Worm (Caenorhabditis elegans): Measurements from ENCODE around the gene C15C8.7.

C15C8.7 gene

DNA sequence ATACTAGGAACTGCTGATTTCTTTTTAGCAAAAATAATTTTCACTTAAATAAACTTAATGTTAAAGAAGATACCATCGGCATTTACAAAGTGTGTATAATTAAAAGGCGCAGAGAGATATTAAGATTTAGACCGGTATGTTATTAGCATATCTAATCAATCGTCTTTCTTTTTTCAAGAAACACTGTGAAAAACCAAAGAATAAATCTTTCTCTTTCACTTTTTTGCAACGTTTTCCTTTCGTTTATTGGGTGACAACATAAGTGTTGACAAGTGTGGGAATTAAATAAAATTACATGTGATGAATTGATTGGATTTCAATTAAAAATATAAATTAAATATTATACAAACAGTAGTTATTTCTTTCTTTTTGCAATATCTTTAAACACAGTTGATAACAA lies 7.6 kb upstream of the C15C8.7 start, which contains the start of gene C15C8.8:
C15C8.8 (minus strand) TSS at position 101 of the 400 bp plus-strand sequence.
- TF ChIP-seq F13C5.2 (tag; optimal IDR thresholded peaks at IDR 0.05) (no peak), B0310.2 (tag; optimal IDR thresholded peaks at IDR 0.05) (no peak), tra-4 (tag; optimal IDR thresholded peaks at IDR 0.05) (no peak), scrt-1 (GFP tag; IDR thresholded peaks at IDR 0.05) (no peak), tbx-11 (GFP tag; IDR thresholded peaks at IDR 0.05) (no peak), ceh-13 (GFP tag; optimal IDR thresholded peaks at IDR 0.05) (no peak), hmbx-1 (tag; optimal IDR thresholded peaks at IDR 0.05) (no peak), flt-1 (GFP tag; IDR thresholded peaks at IDR 0.05) (no peak), ceh-36 (tag; optimal IDR thresholded peaks at IDR 0.05) (no peak), pes-1 (GFP tag; IDR thresholded peaks at IDR 0.05) (no peak), ama-1 (optimal IDR thresholded peaks at IDR 0.05) (no peak), tbx-37 (GFP tag; conservative IDR thresholded peaks at IDR 0.05) (no peak), hmg-4 (GFP tag; optimal IDR thresholded peaks at IDR 0.05) (no peak), aly-1 (tag; optimal IDR thresholded peaks at IDR 0.05) (no peak), ets-7 (tag; optimal IDR thresholded peaks at IDR 0.05) (no peak), sea-1 (GFP tag; conservative IDR thresholded peaks at IDR 0.05) (no peak), hnd-1 (tag; optimal IDR thresholded peaks at IDR 0.05) (no peak)

ce11 chrV:12751495-12752050 lies 6.7 kb upstream of the C15C8.7 start, which contains the start of gene C15C8.6:
Gene C15C8.6 (minus strand): TSS chrV:12751545.
- TF ChIP-seq hmbx-1 (tag; optimal IDR thresholded peaks at IDR 0.05) (no peak), tbx-37 (GFP tag; conservative IDR thresholded peaks at IDR 0.05) (no peak), aly-1 (tag; optimal IDR thresholded peaks at IDR 0.05) (no peak), ama-1 (optimal IDR thresholded peaks at IDR 0.05) (no peak)

- TF ChIP-seq ets-7 (tag; optimal IDR thresholded peaks at IDR 0.05): no peak
- TF ChIP-seq scrt-1 (GFP tag; IDR thresholded peaks at IDR 0.05): no peak
- TF ChIP-seq tbx-37 (GFP tag; conservative IDR thresholded peaks at IDR 0.05): no peak
- TF ChIP-seq flt-1 (GFP tag; IDR thresholded peaks at IDR 0.05): no peak
These were observed 4.7 kb upstream of the C15C8.7 start for ce11 chrV:12749558-12749957.

DNA sequence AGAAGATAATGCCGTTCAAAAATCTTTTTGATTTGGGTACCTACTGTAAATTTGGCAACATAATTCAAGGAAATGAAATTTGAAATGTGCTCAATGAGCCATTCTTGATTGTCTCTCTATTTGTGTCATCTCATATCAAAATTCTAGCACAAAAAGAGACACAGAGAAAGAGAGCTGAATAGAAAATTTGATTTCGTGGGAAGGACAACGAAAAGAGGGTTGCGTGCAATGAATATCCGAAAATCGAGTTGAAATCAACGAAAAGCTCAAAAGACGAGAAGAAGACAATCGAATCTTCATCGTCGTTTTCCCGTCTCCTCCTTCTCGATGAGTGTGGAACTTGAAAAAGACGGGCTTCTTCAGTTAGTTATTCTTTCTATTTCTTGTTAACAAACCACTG lies 3.0 kb upstream of the C15C8.7 start, which contains the start of gene C15C8.5:
C15C8.5 (plus strand) TSS at position 152 of the 400 bp plus-strand sequence.
- TF ChIP-seq B0310.2 (tag; optimal IDR thresholded peaks at IDR 0.05): no peak
- no peak for TF ChIP-seq ama-1 (optimal IDR thresholded peaks at IDR 0.05)

- TF ChIP-seq sea-1 (GFP tag; conservative IDR thresholded peaks at IDR 0.05): no peak
- TF ChIP-seq hmbx-1 (tag; optimal IDR thresholded peaks at IDR 0.05): no peak
- TF ChIP-seq B0310.2 (tag; optimal IDR thresholded peaks at IDR 0.05): no peak
- TF ChIP-seq aly-1 (tag; optimal IDR thresholded peaks at IDR 0.05): no peak
- TF ChIP-seq hmg-4 (GFP tag; optimal IDR thresholded peaks at IDR 0.05): no peak
- no peak for TF ChIP-seq ceh-36 (tag; optimal IDR thresholded peaks at IDR 0.05)
- TF ChIP-seq flt-1 (GFP tag; IDR thresholded peaks at IDR 0.05): no peak
- TF ChIP-seq ceh-13 (GFP tag; optimal IDR thresholded peaks at IDR 0.05): no peak
- TF ChIP-seq ama-1 (optimal IDR thresholded peaks at IDR 0.05): no peak
- no peak for TF ChIP-seq pes-1 (GFP tag; IDR thresholded peaks at IDR 0.05)
- no peak for TF ChIP-seq scrt-1 (GFP tag; IDR thresholded peaks at IDR 0.05)
- TF ChIP-seq F13C5.2 (tag; optimal IDR thresholded peaks at IDR 0.05): no peak
- no peak for TF ChIP-seq ets-7 (tag; optimal IDR thresholded peaks at IDR 0.05)
- TF ChIP-seq tbx-11 (GFP tag; IDR thresholded peaks at IDR 0.05): no peak
- TF ChIP-seq tra-4 (tag; optimal IDR thresholded peaks at IDR 0.05): no peak
- TF ChIP-seq hnd-1 (tag; optimal IDR thresholded peaks at IDR 0.05): no peak
- TF ChIP-seq tbx-37 (GFP tag; conservative IDR thresholded peaks at IDR 0.05): no peak
These were observed 2.6 kb upstream of the C15C8.7 start, which contains the start of gene C15C8.4 for ce11 chrV:12747431-12747830. Gene C15C8.4 (minus strand): TSS chrV:12747463.

DNA sequence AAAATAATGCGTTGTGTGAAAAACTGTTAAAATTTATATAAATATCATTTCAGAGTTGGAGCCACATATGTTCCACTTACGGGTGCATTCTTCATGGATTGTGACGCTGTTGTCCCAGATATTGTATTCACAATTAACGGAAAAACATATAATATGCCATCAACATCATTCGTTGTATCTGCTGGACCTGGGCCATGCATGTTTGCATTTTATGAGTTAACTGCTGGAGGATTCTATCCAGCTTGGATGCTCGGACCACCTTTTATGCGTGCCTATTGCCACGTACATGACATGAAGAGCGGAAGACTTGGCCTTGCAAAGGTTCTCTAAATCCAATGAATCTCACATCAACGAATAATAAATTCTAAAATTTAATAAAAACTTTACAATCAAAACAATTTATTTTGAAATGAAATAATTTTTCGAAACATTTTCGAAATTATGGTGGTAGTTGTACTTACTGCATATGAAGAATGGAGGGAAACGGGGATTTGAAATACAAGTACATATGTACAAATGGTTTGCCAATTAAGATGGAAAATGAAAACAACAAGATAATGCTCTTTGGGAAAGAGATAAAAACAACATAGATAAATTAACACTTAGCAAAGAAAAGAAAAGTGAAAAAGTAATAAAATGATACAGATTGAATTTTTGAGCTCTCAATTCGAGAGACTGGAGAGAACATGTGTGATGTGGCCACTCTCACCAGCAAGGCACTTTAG lies 910 bp downstream of the C15C8.7 start:
- TF ChIP-seq aly-1 (tag; optimal IDR thresholded peaks at IDR 0.05): no peak
- TF ChIP-seq hmbx-1 (tag; optimal IDR thresholded peaks at IDR 0.05): no peak
- TF ChIP-seq tbx-11 (GFP tag; IDR thresholded peaks at IDR 0.05): no peak
- TF ChIP-seq tra-4 (tag; optimal IDR thresholded peaks at IDR 0.05): no peak
- no peak for TF ChIP-seq hmg-4 (GFP tag; optimal IDR thresholded peaks at IDR 0.05)
- TF ChIP-seq B0310.2 (tag; optimal IDR thresholded peaks at IDR 0.05): no peak
- TF ChIP-seq tbx-37 (GFP tag; conservative IDR thresholded peaks at IDR 0.05): no peak
- no peak for TF ChIP-seq hnd-1 (tag; optimal IDR thresholded peaks at IDR 0.05)

DNA sequence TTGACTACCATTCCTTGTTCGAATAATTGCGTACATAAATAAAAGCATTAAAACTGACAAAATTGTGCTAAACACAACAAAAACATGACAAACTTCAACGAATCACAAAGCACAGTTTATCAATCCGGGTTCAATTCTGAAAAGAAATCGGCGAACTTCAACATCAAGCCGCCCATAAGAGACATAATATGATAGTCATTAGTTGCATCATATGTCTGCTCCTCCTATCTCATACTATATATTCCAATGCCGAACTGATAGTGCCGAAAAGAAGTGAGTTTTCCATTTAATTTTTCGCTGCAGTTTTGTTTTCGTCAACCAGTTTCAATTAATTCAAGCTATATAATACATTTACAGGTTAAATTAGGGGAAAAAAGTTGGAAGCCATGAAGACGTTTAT lies 3.2 kb downstream of the C15C8.7 start, which contains the start of gene hrg-7:
hrg-7 (plus strand) TSS at position 358 of the 400 bp plus-strand sequence.
- TF ChIP-seq hmbx-1 (tag; optimal IDR thresholded peaks at IDR 0.05): no peak
- TF ChIP-seq B0310.2 (tag; optimal IDR thresholded peaks at IDR 0.05): no peak
- no peak for TF ChIP-seq sea-1 (GFP tag; conservative IDR thresholded peaks at IDR 0.05)
- TF ChIP-seq aly-1 (tag; optimal IDR thresholded peaks at IDR 0.05): no peak
- no peak for TF ChIP-seq ceh-36 (tag; optimal IDR thresholded peaks at IDR 0.05)
- TF ChIP-seq flt-1 (GFP tag; IDR thresholded peaks at IDR 0.05): no peak
- TF ChIP-seq hmg-4 (GFP tag; optimal IDR thresholded peaks at IDR 0.05): no peak
- TF ChIP-seq tra-4 (tag; optimal IDR thresholded peaks at IDR 0.05): no peak
- TF ChIP-seq tbx-37 (GFP tag; conservative IDR thresholded peaks at IDR 0.05): no peak
- TF ChIP-seq pes-1 (GFP tag; IDR thresholded peaks at IDR 0.05): no peak
- no peak for TF ChIP-seq hnd-1 (tag; optimal IDR thresholded peaks at IDR 0.05)
- no peak for TF ChIP-seq ceh-13 (GFP tag; optimal IDR thresholded peaks at IDR 0.05)
- TF ChIP-seq scrt-1 (GFP tag; IDR thresholded peaks at IDR 0.05): no peak
- TF ChIP-seq F13C5.2 (tag; optimal IDR thresholded peaks at IDR 0.05): no peak
- TF ChIP-seq tbx-11 (GFP tag; IDR thresholded peaks at IDR 0.05): no peak
- TF ChIP-seq ets-7 (tag; optimal IDR thresholded peaks at IDR 0.05): no peak
- TF ChIP-seq ama-1 (optimal IDR thresholded peaks at IDR 0.05): no peak

Measured in whole organism, early embryonic.